Worm (Caenorhabditis elegans) whole organism, L1 larva: ENCODE data around the gene evl-14.

Source experiments
- C04F5.9 ChIP-seq: sonication (generic microtip); optimal IDR thresholded peaks from 2 replicates; lab custom pipeline; 2016; ENCODE audit warnings: missing genetic modification characterization, missing compliant biosample characterization
- C16A3.4 ChIP-seq: fragments of 150-350 bp; optimal IDR thresholded peaks from 2 replicates; lab custom pipeline; 2014; ENCODE audit warnings: missing biosample characterization, missing genetic modification characterization
- C34B4.2 ChIP-seq: sonication (generic microtip); optimal IDR thresholded peaks from 2 replicates; lab custom pipeline; 2017; ENCODE audit warnings: mild to moderate bottlenecking, missing genetic modification characterization, missing compliant biosample characterization
- F16B12.6 ChIP-seq: fragments of 150-350 bp; optimal IDR thresholded peaks from 2 replicates; lab custom pipeline; 2014; ENCODE audit warnings: missing biosample characterization, missing genetic modification characterization
- aha-1 ChIP-seq: fragments of 150-350 bp; optimal IDR thresholded peaks from 2 replicates; lab custom pipeline; 2014; ENCODE audit warnings: missing biosample characterization, missing genetic modification characterization
- aly-2 ChIP-seq: fragments of 150-350 bp; optimal IDR thresholded peaks from 2 replicates; lab custom pipeline; 2014; ENCODE audit warnings: missing biosample characterization, missing genetic modification characterization
- ama-1 ChIP-seq: fragments of 150-350 bp; optimal IDR thresholded peaks from 2 replicates; lab custom pipeline; 2014
- blmp-1 ChIP-seq: fragments of 150-350 bp; optimal IDR thresholded peaks from 2 replicates; lab custom pipeline; 2014; ENCODE audit warnings: missing biosample characterization, missing genetic modification characterization
- ceh-8 ChIP-seq: fragments of 200-800 bp; sonication (Bioruptor generic); optimal IDR thresholded peaks from 2 replicates; lab custom pipeline; 2018; ENCODE audit warnings: mild to moderate bottlenecking, missing genetic modification characterization, moderate library complexity, missing compliant biosample characterization
- ceh-88 ChIP-seq: fragments of 200-800 bp; sonication (Bioruptor generic); IDR thresholded peaks from 2 replicates; pipeline ENCODE4 v1.3.6; 2022; ENCODE audit warnings: missing genetic modification characterization, missing compliant biosample characterization
- ceh-90 ChIP-seq: sonication (generic microtip); optimal IDR thresholded peaks from 2 replicates; lab custom pipeline; 2016; ENCODE audit warnings: missing genetic modification characterization, missing compliant biosample characterization
- dsc-1 ChIP-seq: sonication (generic microtip); optimal IDR thresholded peaks from 2 replicates; lab custom pipeline; 2016; ENCODE audit warnings: mild to moderate bottlenecking, missing genetic modification characterization, missing compliant biosample characterization
- efl-1 ChIP-seq, 4 experiments: fragments of 150-350 bp; optimal IDR thresholded peaks in 3 of 4; peaks in 1 of 4; 1 replicate in 1 of 4; 2 replicates in 3 of 4; lab custom pipeline; 2014; ENCODE audit warnings: missing biosample characterization in 2 of 4, missing genetic modification characterization in 2 of 4, missing genetic modification reagents in 2 of 4
- elt-3 ChIP-seq, 6 experiments: fragments of 150-350 bp in 1 of 6; sonication (generic microtip); optimal IDR thresholded peaks; 2 replicates each; lab custom pipeline; 2017 to 2018; ENCODE audit warnings: missing biosample characterization in 6 of 6, missing genetic modification characterization in 6 of 6, inconsistent platforms in 1 of 6
- irx-1 ChIP-seq: sonication (generic microtip); optimal IDR thresholded peaks from 2 replicates; lab custom pipeline; 2016; ENCODE audit warnings: missing genetic modification characterization, missing compliant biosample characterization
- isw-1 ChIP-seq: fragments of 200-800 bp; sonication (Bioruptor generic); IDR thresholded peaks from 2 replicates; pipeline ENCODE4 v1.3.6; 2022; ENCODE audit warnings: missing genetic modification characterization, missing compliant biosample characterization
- jun-1 ChIP-seq: fragments of 150-350 bp; optimal IDR thresholded peaks from 2 replicates; lab custom pipeline; 2014; ENCODE audit warnings: missing biosample characterization, missing genetic modification reagents, missing genetic modification characterization
- lin-13 ChIP-seq: fragments of 150-350 bp; optimal IDR thresholded peaks from 2 replicates; lab custom pipeline; 2014; ENCODE audit warnings: missing biosample characterization, missing genetic modification reagents, missing genetic modification characterization
- lin-35 ChIP-seq, 2 experiments: fragments of 150-350 bp; optimal IDR thresholded peaks; 2 replicates each; lab custom pipeline; 2014; ENCODE audit warnings: missing biosample characterization in 2 of 2, missing genetic modification characterization in 2 of 2, missing genetic modification reagents in 2 of 2
- lsy-2 ChIP-seq, 2 experiments: fragments of 150-350 bp; optimal IDR thresholded peaks; 2 replicates each; lab custom pipeline; 2014; ENCODE audit warnings: missing biosample characterization in 2 of 2, missing genetic modification characterization in 2 of 2
- mdl-1 ChIP-seq, 2 experiments: fragments of 150-350 bp; optimal IDR thresholded peaks; 2 replicates each; lab custom pipeline; 2014 to 2017; ENCODE audit warnings: missing biosample characterization in 2 of 2, missing genetic modification characterization in 2 of 2, inconsistent platforms in 1 of 2
- mep-1 ChIP-seq: fragments of 150-350 bp; optimal IDR thresholded peaks from 2 replicates; lab custom pipeline; 2014; ENCODE audit warnings: missing biosample characterization, missing genetic modification characterization
- nhr-11 ChIP-seq: fragments of 150-350 bp; optimal IDR thresholded peaks from 2 replicates; lab custom pipeline; 2014; ENCODE audit warnings: missing biosample characterization, missing genetic modification characterization
- nhr-19 ChIP-seq: fragments of 200-800 bp; sonication (Bioruptor generic); conservative IDR thresholded peaks from 2 replicates; pipeline ENCODE4 v1.3.6; 2022; ENCODE audit warnings: missing genetic modification characterization, missing compliant biosample characterization
- nhr-20 ChIP-seq: sonication (generic microtip); optimal IDR thresholded peaks from 2 replicates; lab custom pipeline; 2016; ENCODE audit warnings: mild to moderate bottlenecking, missing genetic modification characterization, missing compliant biosample characterization
- nhr-47 ChIP-seq: sonication (generic microtip); optimal IDR thresholded peaks from 2 replicates; lab custom pipeline; 2016; ENCODE audit warnings: mild to moderate bottlenecking, missing genetic modification characterization, moderate library complexity, missing compliant biosample characterization
- nhr-71 ChIP-seq: sonication (generic microtip); optimal IDR thresholded peaks from 2 replicates; lab custom pipeline; 2016; ENCODE audit warnings: mild to moderate bottlenecking, missing genetic modification characterization, moderate library complexity, missing compliant biosample characterization
- nhr-77 ChIP-seq: fragments of 150-350 bp; optimal IDR thresholded peaks from 2 replicates; lab custom pipeline; 2014; ENCODE audit warnings: missing biosample characterization, missing genetic modification characterization
- nhr-84 ChIP-seq: sonication (generic microtip); optimal IDR thresholded peaks from 2 replicates; lab custom pipeline; 2017; ENCODE audit warnings: missing biosample characterization, missing genetic modification characterization
- nhr-85 ChIP-seq: sonication (generic microtip); peaks from one replicate; lab custom pipeline; 2016; ENCODE audit warnings: missing genetic modification characterization, inconsistent platforms, missing compliant biosample characterization
- nhr-90 ChIP-seq: sonication (generic microtip); optimal IDR thresholded peaks from 2 replicates; lab custom pipeline; 2016; ENCODE audit warnings: mild to moderate bottlenecking, missing genetic modification characterization, missing compliant biosample characterization; ENCODE audit not compliant: poor library complexity
- pag-3 ChIP-seq: sonication (generic microtip); optimal IDR thresholded peaks from 2 replicates; lab custom pipeline; 2017; ENCODE audit warnings: missing genetic modification characterization, mild to moderate bottlenecking, missing compliant biosample characterization, antibody characterized with exemption, borderline replicate concordance; ENCODE audit not compliant: insufficient read depth
- pax-3 ChIP-seq: fragments of 200-800 bp; sonication (Bioruptor generic); optimal IDR thresholded peaks from 2 replicates; lab custom pipeline; 2018; ENCODE audit warnings: mild to moderate bottlenecking, missing genetic modification characterization, moderate library complexity, missing compliant biosample characterization
- pqm-1 ChIP-seq: sonication (generic microtip); optimal IDR thresholded peaks from 3 replicates; lab custom pipeline; 2017; ENCODE audit warnings: missing biosample characterization, missing genetic modification characterization
- rnt-1 ChIP-seq: sonication (generic microtip); optimal IDR thresholded peaks from 2 replicates; lab custom pipeline; 2016; ENCODE audit warnings: mild to moderate bottlenecking, missing genetic modification characterization, moderate library complexity, missing compliant biosample characterization
- snu-23 ChIP-seq: sonication (generic microtip); optimal IDR thresholded peaks from 2 replicates; lab custom pipeline; 2016; ENCODE audit warnings: missing genetic modification characterization, missing compliant biosample characterization
- sox-4 ChIP-seq: sonication (generic microtip); optimal IDR thresholded peaks from 2 replicates; lab custom pipeline; 2016; ENCODE audit warnings: missing genetic modification characterization, missing compliant biosample characterization
- sptf-1 ChIP-seq: fragments of 150-350 bp; optimal IDR thresholded peaks from 2 replicates; lab custom pipeline; 2014; ENCODE audit warnings: missing biosample characterization, missing genetic modification characterization
- swsn-7 ChIP-seq: sonication (generic microtip); optimal IDR thresholded peaks from 2 replicates; lab custom pipeline; 2016; ENCODE audit warnings: missing genetic modification characterization, missing compliant biosample characterization
- tbx-2 ChIP-seq: sonication (generic microtip); optimal IDR thresholded peaks from 2 replicates; lab custom pipeline; 2016; ENCODE audit warnings: missing genetic modification characterization, missing compliant biosample characterization
- unc-62 ChIP-seq: fragments of 150-350 bp; optimal IDR thresholded peaks from 2 replicates; lab custom pipeline; 2014; ENCODE audit warnings: missing biosample characterization, missing genetic modification reagents, missing genetic modification characterization
- unc-86 ChIP-seq: sonication (generic microtip); optimal IDR thresholded peaks from 2 replicates; lab custom pipeline; 2016; ENCODE audit warnings: missing genetic modification characterization, missing compliant biosample characterization
- unc-98 ChIP-seq: fragments of 200-800 bp; sonication (Bioruptor generic); IDR thresholded peaks from 2 replicates; pipeline ENCODE4 v1.3.6; 2022; ENCODE audit warnings: missing genetic modification characterization, missing compliant biosample characterization
- xbp-1 ChIP-seq: sonication (generic microtip); optimal IDR thresholded peaks from 2 replicates; lab custom pipeline; 2016; ENCODE audit warnings: missing genetic modification characterization, missing compliant biosample characterization
- zag-1 ChIP-seq: fragments of 150-350 bp; optimal IDR thresholded peaks from 2 replicates; lab custom pipeline; 2014; ENCODE audit warnings: missing biosample characterization, missing genetic modification characterization
- zip-4 ChIP-seq: fragments of 200-800 bp; sonication (Bioruptor generic); optimal IDR thresholded peaks from 2 replicates; lab custom pipeline; 2018; ENCODE audit warnings: mild to moderate bottlenecking, missing genetic modification characterization, moderate library complexity, missing compliant biosample characterization
- ztf-11 ChIP-seq, 2 experiments: sonication (generic microtip); optimal IDR thresholded peaks; 2 replicates each; lab custom pipeline; 2016 to 2017; ENCODE audit warnings: missing genetic modification characterization in 2 of 2, missing biosample characterization in 1 of 2, missing compliant biosample characterization in 1 of 2

evl-14 gene

DNA sequence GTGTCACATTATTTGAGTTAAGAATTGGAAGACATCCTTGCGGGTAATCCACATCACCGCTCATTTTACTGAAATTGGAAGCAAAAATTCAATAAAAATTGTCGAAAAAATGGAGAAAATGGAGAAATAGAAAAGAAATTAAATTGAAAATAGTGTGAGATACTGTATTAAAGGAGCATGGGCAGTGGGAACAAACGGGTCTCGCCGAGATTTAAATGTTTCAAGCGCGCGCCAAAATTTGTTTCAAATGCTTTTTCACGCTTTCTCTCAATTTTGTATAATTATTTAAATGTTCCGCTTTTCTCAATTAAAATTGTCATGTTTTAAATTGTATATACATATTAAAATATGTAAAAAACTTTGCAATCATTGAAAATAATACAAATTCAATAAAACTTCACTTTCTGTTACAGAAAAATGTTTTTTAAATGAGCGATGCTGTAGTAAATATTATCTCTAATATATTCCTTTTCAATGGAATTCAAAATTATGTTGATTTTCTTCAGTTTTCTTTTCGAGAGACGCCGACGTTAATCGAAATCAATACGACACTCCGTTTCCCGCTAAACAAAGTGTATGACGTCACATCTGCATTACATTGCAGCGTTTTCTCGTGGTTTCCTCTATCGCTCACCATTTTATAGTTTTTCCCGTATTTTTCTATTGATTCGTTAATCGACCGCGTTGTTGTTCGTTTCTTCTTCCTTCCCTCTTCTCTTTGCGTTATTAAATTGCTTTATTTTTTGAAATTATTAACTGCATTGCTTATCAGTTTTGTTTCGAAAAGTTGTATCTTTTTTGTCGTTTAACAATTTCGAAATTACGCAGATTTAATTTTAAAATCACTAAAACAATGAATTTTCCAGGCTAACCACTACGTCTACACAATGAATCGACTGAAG is at the start of gene evl-14, which contains the start of gene dcn-1 (continued):
- TF ChIP-seq unc-86 (tag; lab: Kevin White, UChicago), result peak; percentile 65
- no peak for TF ChIP-seq sox-4 (tag; lab: Kevin White, UChicago)
- no peak for TF ChIP-seq C34B4.2 (tag; lab: Kevin White, UChicago)
- TF ChIP-seq unc-62 (GFP tag; lab: Kevin White, UChicago), result no peak
- no peak for TF ChIP-seq aha-1 (tag; lab: Kevin White, UChicago)
- TF ChIP-seq C16A3.4 (tag; lab: Kevin White, UChicago), result peak; percentile 84
- TF ChIP-seq pag-3 (tag; lab: Kevin White, UChicago), result no peak
- peak; percentile 15 for TF ChIP-seq aly-2 (tag; lab: Kevin White, UChicago)
- TF ChIP-seq lsy-2 (tag; optimal IDR thresholded peaks at IDR 0.05; lab: Kevin White, UChicago), result peak; percentile 81 to 90
- TF ChIP-seq zag-1 (tag; lab: Kevin White, UChicago), result no peak
- TF ChIP-seq dsc-1 (tag; lab: Kevin White, UChicago), result peak; percentile 56
- no peak for TF ChIP-seq C04F5.9 (tag; lab: Kevin White, UChicago)
- TF ChIP-seq xbp-1 (tag; lab: Kevin White, UChicago), result peak; percentile 82
- no peak for TF ChIP-seq unc-98 (GFP tag; lab: Robert Waterston, UW)
- peak; percentile 78 for TF ChIP-seq swsn-7
- no peak for TF ChIP-seq irx-1 (tag; lab: Kevin White, UChicago)
- TF ChIP-seq mdl-1 (tag; optimal IDR thresholded peaks at IDR 0.05; lab: Kevin White, UChicago), result peak in 1 of 2 experiments; percentile 88
- peak; percentile 64 for TF ChIP-seq blmp-1 (tag; lab: Kevin White, UChicago)
- peak; percentile 39 for TF ChIP-seq nhr-77
- TF ChIP-seq nhr-47 (tag; lab: Kevin White, UChicago), result peak; percentile 79
- no peak for TF ChIP-seq pax-3 (tag; lab: Kevin White, UChicago)
- TF ChIP-seq ceh-88 (GFP tag; lab: Robert Waterston, UW), result no peak
- peak; percentile 50 for TF ChIP-seq jun-1
- no peak for TF ChIP-seq pqm-1 (tag; lab: Kevin White, UChicago)
- peak; percentile 68 for TF ChIP-seq lin-13 (GFP tag; lab: Kevin White, UChicago)
- TF ChIP-seq isw-1 (GFP tag; lab: Robert Waterston, UW), result peak; percentile 48
- TF ChIP-seq elt-3 (tag; optimal IDR thresholded peaks at IDR 0.05; lab: Kevin White, UChicago), result peak in 1 of 6 experiments; percentile 84
- no peak for TF ChIP-seq rnt-1 (tag; lab: Kevin White, UChicago)

DNA sequence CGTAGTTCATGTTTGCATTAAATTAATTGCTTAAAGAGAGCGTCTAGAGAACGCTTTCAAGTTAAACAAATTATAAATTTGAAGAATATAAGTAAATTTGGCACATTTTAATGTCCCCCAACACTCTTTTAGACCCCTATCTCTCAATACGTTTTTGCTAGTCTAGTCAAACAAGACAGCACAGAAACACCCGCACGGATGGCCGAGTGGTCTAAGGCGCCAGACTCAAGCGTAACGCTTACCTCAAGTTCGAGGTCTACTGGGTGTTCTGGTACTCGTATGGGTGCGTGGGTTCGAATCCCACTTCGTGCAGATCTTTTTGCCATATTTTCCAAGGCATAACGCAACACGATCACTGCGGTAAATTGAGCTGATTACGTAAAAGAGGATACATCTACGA is 49.4 kb upstream of the evl-14 start:
- TF ChIP-seq ztf-11 (tag; optimal IDR thresholded peaks at IDR 0.05; lab: Kevin White, UChicago), result no peak
- peak in 1 of 2 experiments; percentile 17 for TF ChIP-seq efl-1 (optimal IDR thresholded peaks at IDR 0.05; lab: Kevin White, UChicago)
- TF ChIP-seq efl-1 (GFP tag; optimal IDR thresholded peaks at IDR 0.05 in 1 of 2; lab: Kevin White, UChicago), result peak in 1 of 2 experiments; percentile 55
- TF ChIP-seq zip-4, result no peak
- TF ChIP-seq mep-1 (tag; lab: Kevin White, UChicago), result no peak
- peak in 1 of 2 experiments; percentile 55 for TF ChIP-seq lin-35 (GFP tag; optimal IDR thresholded peaks at IDR 0.05; lab: Kevin White, UChicago)
- peak; percentile 28 for TF ChIP-seq nhr-19 (GFP tag; lab: Robert Waterston, UW)
- TF ChIP-seq irx-1 (tag; lab: Kevin White, UChicago), result no peak
- no peak for TF ChIP-seq ama-1 (lab: Kevin White, UChicago)
- TF ChIP-seq snu-23 (GFP tag; lab: Kevin White, UChicago), result peak; percentile 49
- peak; percentile 20 for TF ChIP-seq nhr-20 (tag; lab: Kevin White, UChicago)
- no peak for TF ChIP-seq C16A3.4 (tag; lab: Kevin White, UChicago)
- TF ChIP-seq C34B4.2 (tag; lab: Kevin White, UChicago), result no peak
- TF ChIP-seq xbp-1 (tag; lab: Kevin White, UChicago), result peak; percentile 3
- TF ChIP-seq jun-1, result no peak
- TF ChIP-seq dsc-1 (tag; lab: Kevin White, UChicago), result no peak
- no peak for TF ChIP-seq unc-86 (tag; lab: Kevin White, UChicago)
- no peak for TF ChIP-seq lsy-2 (tag; optimal IDR thresholded peaks at IDR 0.05; lab: Kevin White, UChicago)
- TF ChIP-seq nhr-85, result peak; percentile 71
- TF ChIP-seq nhr-84 (tag; lab: Kevin White, UChicago), result no peak
- peak; percentile 48 for TF ChIP-seq rnt-1 (tag; lab: Kevin White, UChicago)
- TF ChIP-seq ceh-8 (GFP tag; lab: Kevin White, UChicago), result no peak
- no peak for TF ChIP-seq blmp-1 (tag; lab: Kevin White, UChicago)
- TF ChIP-seq nhr-11, result no peak
- no peak for TF ChIP-seq ceh-90 (tag; lab: Kevin White, UChicago)
- TF ChIP-seq F16B12.6 (tag; lab: Kevin White, UChicago), result no peak
- peak; percentile 47 for TF ChIP-seq nhr-90 (tag; lab: Kevin White, UChicago)
- TF ChIP-seq sptf-1 (tag; lab: Kevin White, UChicago), result no peak
- peak; percentile 36 for TF ChIP-seq nhr-47 (tag; lab: Kevin White, UChicago)
- TF ChIP-seq tbx-2 (tag; lab: Kevin White, UChicago), result no peak
- TF ChIP-seq nhr-71 (tag; lab: Kevin White, UChicago), result peak; percentile 32
- no peak for TF ChIP-seq mdl-1 (tag; optimal IDR thresholded peaks at IDR 0.05; lab: Kevin White, UChicago)
